Fruit fly (Drosophila melanogaster) whole organism, embryonic: ENCODE results near the gene gro.

Experiments used
- ATbp ChIP-seq: fragments of 200-800 bp; sonication (Bioruptor generic); optimal IDR thresholded peaks from 2 replicates; lab custom pipeline; 2017; ENCODE audit warnings: missing biosample characterization, mild to moderate bottlenecking, missing genetic modification characterization, missing genetic modification reagents
- BtbVII ChIP-seq: fragments of 200-800 bp; sonication (Bioruptor generic); optimal IDR thresholded peaks from 3 replicates; lab custom pipeline; 2017; ENCODE audit warnings: missing biosample characterization, mild to moderate bottlenecking, missing genetic modification characterization
- CG10209 ChIP-seq: fragments of 200-800 bp; sonication (Bioruptor generic); optimal IDR thresholded peaks from 3 replicates; lab custom pipeline; 2017; ENCODE audit warnings: missing biosample characterization, mild to moderate bottlenecking, missing genetic modification characterization, missing genetic modification reagents
- CG10462 ChIP-seq: fragments of 200-800 bp; sonication (Bioruptor generic); optimal IDR thresholded peaks from 2 replicates; lab custom pipeline; 2016; ENCODE audit warnings: missing biosample characterization, missing genetic modification characterization
- CG11456 ChIP-seq: fragments of 200-800 bp; sonication (Bioruptor generic); IDR thresholded peaks from 3 replicates; pipeline ENCODE4 v1.3.6; 2022; ENCODE audit warnings: missing biosample characterization, missing genetic modification characterization
- CG11695 ChIP-seq: fragments of 200-800 bp; sonication (Bioruptor generic); IDR thresholded peaks from 3 replicates; pipeline ENCODE4 v1.3.6; 2022; ENCODE audit warnings: missing biosample characterization, missing genetic modification characterization
- CG12104 ChIP-seq: fragments of 200-800 bp; sonication (Bioruptor generic); optimal IDR thresholded peaks from 3 replicates; lab custom pipeline; 2016; ENCODE audit warnings: missing biosample characterization, missing genetic modification characterization
- CG12236 ChIP-seq: fragments of 200-800 bp; sonication (Bioruptor generic); optimal IDR thresholded peaks from 2 replicates; lab custom pipeline; 2016; ENCODE audit warnings: missing biosample characterization, missing genetic modification characterization
- CG13123 ChIP-seq: fragments of 200-800 bp; sonication (Bioruptor generic); optimal IDR thresholded peaks from 2 replicates; lab custom pipeline; 2016; ENCODE audit warnings: missing biosample characterization, missing genetic modification characterization
- CG15601 ChIP-seq: fragments of 200-800 bp; sonication (Bioruptor generic); optimal IDR thresholded peaks from 3 replicates; lab custom pipeline; 2019; ENCODE audit warnings: missing biosample characterization, mild to moderate bottlenecking, missing genetic modification characterization, moderate library complexity
- CG15696 ChIP-seq: fragments of 200-800 bp; sonication (Bioruptor generic); optimal IDR thresholded peaks from 2 replicates; lab custom pipeline; 2019; ENCODE audit warnings: missing biosample characterization, mild to moderate bottlenecking, missing genetic modification characterization, moderate library complexity
- CG1832 ChIP-seq: fragments of 200-800 bp; sonication (Bioruptor generic); optimal IDR thresholded peaks from 2 replicates; lab custom pipeline; 2017; ENCODE audit warnings: missing biosample characterization, mild to moderate bottlenecking, missing genetic modification characterization, inconsistent platforms
- CG2875 ChIP-seq: fragments of 200-800 bp; sonication (Bioruptor generic); optimal IDR thresholded peaks from 2 replicates; lab custom pipeline; 2017; ENCODE audit warnings: missing biosample characterization, mild to moderate bottlenecking, missing genetic modification characterization, missing genetic modification reagents
- CG31388 ChIP-seq: fragments of 200-800 bp; sonication (Bioruptor generic); optimal IDR thresholded peaks from 2 replicates; lab custom pipeline; 2016; ENCODE audit warnings: missing biosample characterization, missing genetic modification characterization
- CG32532 ChIP-seq: fragments of 200-800 bp; sonication (Bioruptor generic); IDR thresholded peaks from 2 replicates; pipeline ENCODE4 v1.3.6; 2022; ENCODE audit warnings: missing biosample characterization, missing genetic modification characterization
- CG43689 ChIP-seq: fragments of 200-800 bp; sonication (Bioruptor generic); IDR thresholded peaks from 2 replicates; pipeline ENCODE4 v1.3.6; 2022; ENCODE audit warnings: missing biosample characterization, missing genetic modification characterization
- CG4617 ChIP-seq: fragments of 200-800 bp; sonication (Bioruptor generic); optimal IDR thresholded peaks from 3 replicates; lab custom pipeline; 2016; ENCODE audit warnings: missing biosample characterization, missing genetic modification characterization, borderline replicate concordance
- CG5180 ChIP-seq: fragments of 200-800 bp; sonication (Bioruptor generic); optimal IDR thresholded peaks from 3 replicates; lab custom pipeline; 2017; ENCODE audit warnings: missing biosample characterization, missing genetic modification characterization, mild to moderate bottlenecking, moderate library complexity, missing genetic modification reagents
- CG7556 ChIP-seq: fragments of 200-800 bp; sonication (Bioruptor generic); optimal IDR thresholded peaks from 2 replicates; lab custom pipeline; 2017; ENCODE audit warnings: missing biosample characterization, mild to moderate bottlenecking, missing genetic modification characterization
- CG8089 ChIP-seq: fragments of 200-800 bp; sonication (Bioruptor generic); optimal IDR thresholded peaks from 3 replicates; lab custom pipeline; 2016; ENCODE audit warnings: missing biosample characterization, missing genetic modification characterization
- CG8924 ChIP-seq: fragments of 200-800 bp; optimal IDR thresholded peaks from 3 replicates; lab custom pipeline; 2019; ENCODE audit warnings: missing biosample characterization, mild to moderate bottlenecking, missing genetic modification characterization, moderate library complexity
- CTCF ChIP-seq: fragments of 200-800 bp; sonication (Bioruptor generic); optimal IDR thresholded peaks from 2 replicates; lab custom pipeline; 2017; ENCODE audit warnings: missing biosample characterization, mild to moderate bottlenecking, missing genetic modification characterization, moderate library complexity
- Chrac-16 ChIP-seq: fragments of 200-800 bp; sonication (Bioruptor generic); optimal IDR thresholded peaks from 3 replicates; lab custom pipeline; 2016; ENCODE audit warnings: missing biosample characterization, missing genetic modification characterization
- Elba2 ChIP-seq: fragments of 200-800 bp; sonication (Bioruptor generic); optimal IDR thresholded peaks from 3 replicates; lab custom pipeline; 2016; ENCODE audit warnings: missing biosample characterization, missing genetic modification characterization
- Fer3 ChIP-seq: fragments of 200-800 bp; sonication (Bioruptor generic); optimal IDR thresholded peaks from 2 replicates; lab custom pipeline; 2018; ENCODE audit warnings: missing biosample characterization, mild to moderate bottlenecking, missing genetic modification characterization, moderate library complexity
- Gsc ChIP-seq: fragments of 200-800 bp; sonication (Bioruptor generic); IDR thresholded peaks from 2 replicates; pipeline ENCODE4 v1.3.6; 2022; ENCODE audit warnings: missing biosample characterization, missing genetic modification characterization
- Gug ChIP-seq: fragments of 200-800 bp; sonication (Bioruptor generic); IDR thresholded peaks from 4 replicates; pipeline ENCODE4 v1.3.6; 2022; ENCODE audit warnings: missing biosample characterization, missing genetic modification characterization
- HHEX ChIP-seq: fragments of 200-800 bp; sonication (Bioruptor generic); optimal IDR thresholded peaks from 3 replicates; lab custom pipeline; 2017; ENCODE audit warnings: missing biosample characterization, mild to moderate bottlenecking, missing genetic modification characterization, missing genetic modification reagents
- Lpt ChIP-seq: fragments of >200 bp; optimal IDR thresholded peaks from 2 replicates; lab custom pipeline; 2018; ENCODE audit warnings: missing biosample characterization, missing genetic modification characterization
- Meics ChIP-seq: fragments of 200-800 bp; sonication (Bioruptor generic); optimal IDR thresholded peaks from 2 replicates; lab custom pipeline; 2017; ENCODE audit warnings: missing biosample characterization, mild to moderate bottlenecking, missing genetic modification characterization
- al ChIP-seq: fragments of 200-800 bp; sonication (Bioruptor generic); IDR thresholded peaks from 2 replicates; pipeline ENCODE4 v1.3.6; 2022; ENCODE audit warnings: missing biosample characterization, missing genetic modification characterization
- bowl ChIP-seq: fragments of 200-800 bp; sonication (Bioruptor generic); IDR thresholded peaks from 2 replicates; pipeline ENCODE4 v1.3.6; 2022; ENCODE audit warnings: missing biosample characterization, missing genetic modification characterization
- br ChIP-seq: fragments of >200 bp; optimal IDR thresholded peaks from 2 replicates; lab custom pipeline; 2017
- cg ChIP-seq: fragments of 200-800 bp; sonication (Bioruptor generic); optimal IDR thresholded peaks from 3 replicates; lab custom pipeline; 2019; ENCODE audit warnings: missing biosample characterization, mild to moderate bottlenecking, missing genetic modification characterization, moderate library complexity
- fd3F ChIP-seq: fragments of 200-800 bp; sonication (Bioruptor generic); optimal IDR thresholded peaks from 2 replicates; lab custom pipeline; 2018; ENCODE audit warnings: missing biosample characterization, mild to moderate bottlenecking, missing genetic modification characterization, moderate library complexity
- gem ChIP-seq: fragments of 200-800 bp; sonication (Bioruptor generic); optimal IDR thresholded peaks from 2 replicates; lab custom pipeline; 2019; ENCODE audit warnings: missing biosample characterization, mild to moderate bottlenecking, missing genetic modification characterization, moderate library complexity
- ham ChIP-seq: fragments of 200-800 bp; sonication (Bioruptor generic); IDR thresholded peaks from 2 replicates; pipeline ENCODE4 v1.3.6; 2022; ENCODE audit warnings: missing biosample characterization, missing genetic modification characterization
- pan ChIP-seq, 4 experiments: fragments of >200 bp in 3 of 4; fragments of 200-800 bp in 1 of 4; sonication (Bioruptor generic) in 1 of 4; optimal IDR thresholded peaks in 3 of 4; IDR thresholded peaks in 1 of 4; 2 replicates each; pipeline versions ENCODE4 v1.3.6 to Lab custom; 2017 to 2022; ENCODE audit warnings: missing biosample characterization in 2 of 4, missing genetic modification characterization in 2 of 4, mixed read lengths in 1 of 4
- pfk ChIP-seq: fragments of 200-800 bp; sonication (Bioruptor generic); optimal IDR thresholded peaks from 2 replicates; lab custom pipeline; 2018; ENCODE audit warnings: missing biosample characterization, mild to moderate bottlenecking, missing genetic modification characterization, moderate library complexity
- pho ChIP-seq: fragments of 200-800 bp; sonication (Bioruptor generic); optimal IDR thresholded peaks from 2 replicates; lab custom pipeline; 2016; ENCODE audit warnings: missing biosample characterization, missing genetic modification characterization
- ro ChIP-seq: fragments of 200-800 bp; sonication (Bioruptor generic); IDR thresholded peaks from 2 replicates; pipeline ENCODE4 v1.3.6; 2022; ENCODE audit warnings: missing biosample characterization, missing genetic modification characterization
- row ChIP-seq: fragments of 200-800 bp; sonication (Bioruptor generic); IDR thresholded peaks from 3 replicates; pipeline ENCODE4 v1.3.6; 2022; ENCODE audit warnings: missing biosample characterization, missing genetic modification characterization
- sr ChIP-seq: fragments of 200-800 bp; sonication (Bioruptor generic); IDR thresholded peaks from 3 replicates; pipeline ENCODE4 v1.3.6; 2022; ENCODE audit warnings: missing biosample characterization, missing genetic modification characterization
- ssp ChIP-seq: fragments of 200-800 bp; sonication (Bioruptor generic); IDR thresholded peaks from 2 replicates; pipeline ENCODE4 v1.3.6; 2022; ENCODE audit warnings: missing biosample characterization, missing genetic modification characterization
- trem ChIP-seq: fragments of 200-800 bp; optimal IDR thresholded peaks from 3 replicates; lab custom pipeline; 2019; ENCODE audit warnings: missing biosample characterization, mild to moderate bottlenecking, missing genetic modification characterization, moderate library complexity
- trh ChIP-seq: fragments of 200-800 bp; sonication (Bioruptor generic); optimal IDR thresholded peaks from 2 replicates; lab custom pipeline; 2016; ENCODE audit warnings: missing biosample characterization, missing genetic modification characterization
- twi ChIP-seq: fragments of 200-800 bp; optimal IDR thresholded peaks from 2 replicates; lab custom pipeline; 2019; ENCODE audit warnings: missing biosample characterization, mild to moderate bottlenecking, missing genetic modification characterization, moderate library complexity
- vfl ChIP-seq: fragments of 200-800 bp; sonication (Bioruptor generic); optimal IDR thresholded peaks from 2 replicates; lab custom pipeline; 2016; ENCODE audit warnings: missing biosample characterization, missing genetic modification characterization

Gene gro

dm6 chr3R:26036153-26037144 is 5.1 kb upstream of the gro start (continued):
- TF ChIP-seq CG15601 (peak; percentile 97), Elba2 (peak; percentile 51), CG2875 (GFP tag; lab: Kevin White, UChicago) (peak; percentile 93), CG4617 (GFP tag; lab: Kevin White, UChicago) (peak; percentile 49), HHEX (peak; percentile 77), bowl (GFP tag; lab: Robert Waterston, UW) (no peak), Chrac-16 (peak; percentile 86), ham (no peak), ATbp (GFP tag; lab: Kevin White, UChicago) (peak; percentile 88), al (no peak), twi (tag; lab: Kevin White, UChicago) (peak; percentile 95), CG11456 (GFP tag; lab: Robert Waterston, UW) (no peak), BtbVII (GFP tag; lab: Kevin White, UChicago) (peak; percentile 50), CG10462 (peak; percentile 84), CTCF (GFP tag; lab: Kevin White, UChicago) (peak; percentile 57), ssp (GFP tag; lab: Robert Waterston, UW) (peak; percentile 50; the same call in 1 of the 2 replicates), CG15696 (tag; lab: Kevin White, UChicago) (peak; percentile 99), pan (optimal IDR thresholded peaks at IDR 0.05; lab: Kevin White, UChicago) (no peak), pan (GFP tag; optimal IDR thresholded peaks at IDR 0.05 in 1 of 2, IDR thresholded peaks at IDR 0.05 in 1 of 2) (peak in 1 of 2 experiments; percentile 29), gem (tag; lab: Kevin White, UChicago) (peak; percentile 96), CG12236 (GFP tag; lab: Kevin White, UChicago) (peak; percentile 83), sr (no peak), Fer3 (tag; lab: Kevin White, UChicago) (peak; percentile 57), Gsc (GFP tag; lab: Robert Waterston, UW) (peak; percentile 51; the same call in 1 of the 2 replicates), Lpt (no peak), CG8924 (peak; percentile 98), CG10209 (peak; percentile 90), CG7556 (GFP tag; lab: Kevin White, UChicago) (peak; percentile 97), pho (GFP tag; lab: Kevin White, UChicago) (peak; percentile 19), CG1832 (GFP tag; lab: Kevin White, UChicago) (no peak), CG11695 (GFP tag; lab: Robert Waterston, UW) (peak; percentile 83), br (lab: Kevin White, UChicago) (no peak), cg (GFP tag; lab: Kevin White, UChicago) (peak; percentile 64), CG12104 (GFP tag; lab: Kevin White, UChicago) (peak; percentile 83), vfl (GFP tag; lab: Kevin White, UChicago) (no peak), CG43689 (no peak), CG31388 (GFP tag; lab: Kevin White, UChicago) (peak; percentile 55), Gug (GFP tag; lab: Robert Waterston, UW) (peak; percentile 17; the same call in 1 of the 4 replicates), pfk (GFP tag; lab: Kevin White, UChicago) (no peak), CG13123 (GFP tag; lab: Kevin White, UChicago) (peak; percentile 68), Meics (peak; percentile 42), trem (tag; lab: Kevin White, UChicago) (peak; percentile 96), ro (GFP tag; lab: Robert Waterston, UW) (peak; percentile 27; the same call in 1 of the 2 replicates), CG8089 (GFP tag; lab: Kevin White, UChicago) (peak; percentile 73), row (GFP tag; lab: Robert Waterston, UW) (peak; percentile 82), CG32532 (no peak), trh (GFP tag; lab: Kevin White, UChicago) (peak; percentile 47), CG5180 (peak; percentile 82), fd3F (GFP tag; lab: Kevin White, UChicago) (no peak)
